Fruit fly (Drosophila melanogaster) whole organism, embryonic: ENCODE data around the gene Scamp.

Experiments used
- Atf6 ChIP-seq: fragments of 200-800 bp; sonication (Bioruptor generic); IDR thresholded peaks from 2 replicates; pipeline ENCODE4 v1.3.6; 2022; ENCODE audit warnings: missing biosample characterization, missing genetic modification characterization
- Blimp-1 ChIP-seq: fragments of 200-800 bp; sonication (Bioruptor generic); optimal IDR thresholded peaks from 3 replicates; lab custom pipeline; 2018; ENCODE audit warnings: missing biosample characterization, missing genetic modification characterization, mild to moderate bottlenecking, moderate library complexity, missing genetic modification reagents
- CG11085 ChIP-seq: fragments of 200-800 bp; sonication (Bioruptor generic); IDR thresholded peaks from 2 replicates; pipeline ENCODE4 v1.3.6; 2022; ENCODE audit warnings: missing biosample characterization, missing genetic modification characterization
- CG12071 ChIP-seq: fragments of 200-800 bp; sonication (Bioruptor generic); optimal IDR thresholded peaks from 3 replicates; lab custom pipeline; 2018; ENCODE audit warnings: missing biosample characterization, mild to moderate bottlenecking, missing genetic modification characterization
- CG12942 ChIP-seq: fragments of 200-800 bp; sonication (Bioruptor generic); optimal IDR thresholded peaks from 3 replicates; lab custom pipeline; 2016; ENCODE audit warnings: missing biosample characterization, missing genetic modification characterization
- CG13894 ChIP-seq: fragments of 200-800 bp; sonication (Bioruptor generic); optimal IDR thresholded peaks from 3 replicates; lab custom pipeline; 2018; ENCODE audit warnings: missing biosample characterization, mild to moderate bottlenecking, missing genetic modification characterization, moderate library complexity
- CG17186 ChIP-seq: fragments of 200-800 bp; sonication (Bioruptor generic); optimal IDR thresholded peaks from 3 replicates; lab custom pipeline; 2017; ENCODE audit warnings: missing biosample characterization, missing genetic modification reagents, missing genetic modification characterization
- CG2120 ChIP-seq: fragments of 200-800 bp; sonication (Bioruptor generic); optimal IDR thresholded peaks from 3 replicates; lab custom pipeline; 2016; ENCODE audit warnings: missing biosample characterization, missing genetic modification characterization
- CG2202 ChIP-seq: fragments of 200-800 bp; sonication (Bioruptor generic); optimal IDR thresholded peaks from 2 replicates; lab custom pipeline; 2018; ENCODE audit warnings: missing biosample characterization, mild to moderate bottlenecking, missing genetic modification characterization
- CG2712 ChIP-seq: fragments of 200-800 bp; optimal IDR thresholded peaks from 3 replicates; lab custom pipeline; 2019; ENCODE audit warnings: missing biosample characterization, mild to moderate bottlenecking, missing genetic modification characterization, moderate library complexity
- CG3407 ChIP-seq: fragments of 200-800 bp; sonication (Bioruptor generic); optimal IDR thresholded peaks from 2 replicates; lab custom pipeline; 2018; ENCODE audit warnings: missing biosample characterization, mild to moderate bottlenecking, missing genetic modification characterization
- CG34376 ChIP-seq: fragments of 200-800 bp; sonication (Bioruptor generic); optimal IDR thresholded peaks from 2 replicates; lab custom pipeline; 2018; ENCODE audit warnings: missing biosample characterization, mild to moderate bottlenecking, missing genetic modification characterization
- CG43689 ChIP-seq: fragments of 200-800 bp; sonication (Bioruptor generic); IDR thresholded peaks from 2 replicates; pipeline ENCODE4 v1.3.6; 2022; ENCODE audit warnings: missing biosample characterization, missing genetic modification characterization
- CG4854 ChIP-seq: fragments of 200-800 bp; sonication (Bioruptor generic); optimal IDR thresholded peaks from 2 replicates; lab custom pipeline; 2016; ENCODE audit warnings: missing biosample characterization, missing genetic modification characterization, inconsistent platforms
- CG6654 ChIP-seq: fragments of 200-800 bp; sonication (Bioruptor generic); optimal IDR thresholded peaks from 2 replicates; lab custom pipeline; 2017; ENCODE audit warnings: missing biosample characterization, mild to moderate bottlenecking, missing genetic modification characterization
- CG6683 ChIP-seq: fragments of 200-800 bp; sonication (Bioruptor generic); optimal IDR thresholded peaks from 2 replicates; lab custom pipeline; 2017; ENCODE audit warnings: missing biosample characterization, mild to moderate bottlenecking, missing genetic modification characterization, missing genetic modification reagents
- D ChIP-seq, 2 experiments: fragments of 200-800 bp in 1 of 2; fragments of >200 bp in 1 of 2; sonication (Bioruptor generic) in 1 of 2; optimal IDR thresholded peaks; 2 replicates in 1 of 2; 3 replicates in 1 of 2; lab custom pipeline; 2017; ENCODE audit warnings: mild to moderate bottlenecking in 1 of 2, missing biosample characterization in 1 of 2, missing genetic modification characterization in 1 of 2, missing genetic modification reagents in 1 of 2
- Deaf1 ChIP-seq: fragments of 200-800 bp; optimal IDR thresholded peaks from 3 replicates; lab custom pipeline; 2019; ENCODE audit warnings: missing biosample characterization, mild to moderate bottlenecking, missing genetic modification characterization, moderate library complexity
- Drgx ChIP-seq: fragments of 200-800 bp; sonication (Bioruptor generic); IDR thresholded peaks from 2 replicates; pipeline ENCODE4 v1.3.6; 2022; ENCODE audit warnings: missing biosample characterization, missing genetic modification characterization
- Fer1 ChIP-seq: fragments of 200-800 bp; sonication (Bioruptor generic); optimal IDR thresholded peaks from 2 replicates; lab custom pipeline; 2017; ENCODE audit warnings: missing biosample characterization, mild to moderate bottlenecking, missing genetic modification characterization
- HLH4C ChIP-seq: fragments of 200-800 bp; sonication (Bioruptor generic); IDR thresholded peaks from 3 replicates; pipeline ENCODE4 v1.3.6; 2022; ENCODE audit warnings: missing biosample characterization, missing genetic modification characterization; ENCODE audit not compliant: partially characterized antibody
- HLHmδ ChIP-seq: fragments of 200-800 bp; sonication (Bioruptor generic); optimal IDR thresholded peaks from 2 replicates; lab custom pipeline; 2018; ENCODE audit warnings: missing biosample characterization, mild to moderate bottlenecking, missing genetic modification characterization, moderate library complexity
- Meics ChIP-seq: fragments of 200-800 bp; sonication (Bioruptor generic); optimal IDR thresholded peaks from 2 replicates; lab custom pipeline; 2017; ENCODE audit warnings: missing biosample characterization, mild to moderate bottlenecking, missing genetic modification characterization
- Spps ChIP-seq: fragments of 200-800 bp; sonication (Bioruptor generic); optimal IDR thresholded peaks from 2 replicates; lab custom pipeline; 2018; ENCODE audit warnings: missing biosample characterization, mild to moderate bottlenecking, missing genetic modification characterization
- Ssrp ChIP-seq: fragments of 200-800 bp; sonication (Bioruptor generic); optimal IDR thresholded peaks from 2 replicates; lab custom pipeline; 2018; ENCODE audit warnings: missing biosample characterization, mild to moderate bottlenecking, missing genetic modification characterization, moderate library complexity
- Xrp1 ChIP-seq: fragments of 200-800 bp; sonication (Bioruptor generic); IDR thresholded peaks from 2 replicates; pipeline ENCODE4 v1.3.6; 2022; ENCODE audit warnings: missing biosample characterization, missing genetic modification characterization
- ab ChIP-seq: fragments of 200-800 bp; sonication (Bioruptor generic); optimal IDR thresholded peaks from 2 replicates; lab custom pipeline; 2016; ENCODE audit warnings: missing biosample characterization, missing genetic modification characterization
- abd-A ChIP-seq: fragments of 200-800 bp; sonication (Bioruptor generic); optimal IDR thresholded peaks from 3 replicates; lab custom pipeline; 2019; ENCODE audit warnings: missing biosample characterization, mild to moderate bottlenecking, missing genetic modification characterization, moderate library complexity
- cg ChIP-seq: fragments of 200-800 bp; sonication (Bioruptor generic); optimal IDR thresholded peaks from 3 replicates; lab custom pipeline; 2019; ENCODE audit warnings: missing biosample characterization, mild to moderate bottlenecking, missing genetic modification characterization, moderate library complexity
- crol ChIP-seq: fragments of 200-800 bp; sonication (Bioruptor generic); IDR thresholded peaks from 2 replicates; pipeline ENCODE4 v1.3.6; 2022; ENCODE audit warnings: missing biosample characterization, missing genetic modification characterization
- disco-r ChIP-seq: fragments of 200-800 bp; sonication (Bioruptor generic); optimal IDR thresholded peaks from 2 replicates; lab custom pipeline; 2016; ENCODE audit warnings: missing biosample characterization, missing genetic modification characterization
- gcm ChIP-seq: fragments of 200-800 bp; sonication (Bioruptor generic); optimal IDR thresholded peaks from 2 replicates; lab custom pipeline; 2019; ENCODE audit warnings: missing biosample characterization, mild to moderate bottlenecking, missing genetic modification characterization, moderate library complexity
- gfzf ChIP-seq: fragments of 200-800 bp; sonication (Bioruptor generic); optimal IDR thresholded peaks from 2 replicates; lab custom pipeline; 2016; ENCODE audit warnings: missing biosample characterization, mild to moderate bottlenecking, missing genetic modification characterization, moderate library complexity
- grau ChIP-seq: fragments of 200-800 bp; optimal IDR thresholded peaks from 3 replicates; lab custom pipeline; 2019; ENCODE audit warnings: missing biosample characterization, mild to moderate bottlenecking, missing genetic modification characterization, moderate library complexity
- gsb-n ChIP-seq: fragments of 200-800 bp; sonication (Bioruptor generic); optimal IDR thresholded peaks from 3 replicates; lab custom pipeline; 2018; ENCODE audit warnings: missing biosample characterization, mild to moderate bottlenecking, missing genetic modification characterization
- hbn ChIP-seq: fragments of 200-800 bp; sonication (Bioruptor generic); IDR thresholded peaks from 2 replicates; pipeline ENCODE4 v1.3.6; 2022; ENCODE audit warnings: missing biosample characterization, missing genetic modification characterization; ENCODE audit not compliant: partially characterized antibody
- lbe ChIP-seq: fragments of 200-800 bp; sonication (Bioruptor generic); optimal IDR thresholded peaks from 2 replicates; lab custom pipeline; 2016; ENCODE audit warnings: missing biosample characterization, mild to moderate bottlenecking, missing genetic modification characterization
- pan ChIP-seq, 4 experiments: fragments of >200 bp in 3 of 4; fragments of 200-800 bp in 1 of 4; sonication (Bioruptor generic) in 1 of 4; optimal IDR thresholded peaks in 3 of 4; IDR thresholded peaks in 1 of 4; 2 replicates each; pipeline versions ENCODE4 v1.3.6 to Lab custom; 2017 to 2022; ENCODE audit warnings: missing biosample characterization in 2 of 4, missing genetic modification characterization in 2 of 4, mixed read lengths in 1 of 4
- psq ChIP-seq: fragments of 200-800 bp; sonication (Bioruptor generic); optimal IDR thresholded peaks from 2 replicates; lab custom pipeline; 2017; ENCODE audit warnings: missing biosample characterization, missing genetic modification characterization
- pum ChIP-seq: fragments of 200-800 bp; sonication (Bioruptor generic); optimal IDR thresholded peaks from 2 replicates; lab custom pipeline; 2016; ENCODE audit warnings: missing biosample characterization, missing genetic modification characterization
- slbo ChIP-seq: fragments of 200-800 bp; sonication (Bioruptor generic); IDR thresholded peaks from 2 replicates; pipeline ENCODE4 v1.3.6; 2022; ENCODE audit warnings: missing biosample characterization, missing genetic modification characterization
- slp2 ChIP-seq: fragments of 200-800 bp; sonication (Bioruptor generic); optimal IDR thresholded peaks from 2 replicates; lab custom pipeline; 2016; ENCODE audit warnings: missing biosample characterization, missing genetic modification characterization
- stc ChIP-seq: fragments of 200-800 bp; sonication (Bioruptor generic); IDR thresholded peaks from 2 replicates; pipeline ENCODE4 v1.3.6; 2022; ENCODE audit warnings: missing biosample characterization, missing genetic modification characterization
- tgo ChIP-seq: fragments of 200-800 bp; sonication (Bioruptor generic); IDR thresholded peaks from 3 replicates; pipeline ENCODE4 v1.3.6; 2022; ENCODE audit warnings: missing biosample characterization, missing genetic modification characterization
- tio ChIP-seq: fragments of 200-800 bp; sonication (Bioruptor generic); optimal IDR thresholded peaks from 2 replicates; lab custom pipeline; 2017; ENCODE audit warnings: missing biosample characterization, missing genetic modification characterization, inconsistent platforms
- tll ChIP-seq, 2 experiments: fragments of 200-800 bp in 1 of 2; fragments of >200 bp in 1 of 2; sonication (Bioruptor generic) in 1 of 2; optimal IDR thresholded peaks; 2 replicates each; lab custom pipeline; 2017 to 2019; ENCODE audit warnings: missing biosample characterization in 2 of 2, missing genetic modification characterization in 2 of 2, mild to moderate bottlenecking in 1 of 2, moderate library complexity in 1 of 2
- vnd ChIP-seq: fragments of 200-800 bp; sonication (Bioruptor generic); IDR thresholded peaks from 3 replicates; pipeline ENCODE4 v1.3.6; 2022; ENCODE audit warnings: missing biosample characterization, missing genetic modification characterization; ENCODE audit not compliant: partially characterized antibody

The Scamp gene

dm6 chrX:15448809-15449208 lies 874 bp downstream of the Scamp start:
- TF ChIP-seq slbo (GFP tag; lab: Robert Waterston, UW) (peak; percentile 53), Drgx (GFP tag; lab: Robert Waterston, UW) (0 out of 2 replicates have a peak, but pooled peaks have one; percentile 17), grau (peak; percentile 54), CG11085 (GFP tag; lab: Robert Waterston, UW) (no peak), CG2120 (peak; percentile 22), lbe (no peak), Ssrp (no peak)
- TF ChIP-seq, all 482 proteins: peak for 4

dm6 chrX:15448136-15448535 lies 1.5 kb downstream of the Scamp start:
- TF ChIP-seq CG2712 (no peak), disco-r (GFP tag; lab: Kevin White, UChicago) (no peak), Meics (no peak), CG2202 (tag; lab: Kevin White, UChicago) (no peak), hbn (GFP tag; lab: Robert Waterston, UW) (no peak), CG43689 (GFP tag; lab: Robert Waterston, UW) (no peak), Atf6 (GFP tag; lab: Robert Waterston, UW) (no peak), vnd (GFP tag; lab: Robert Waterston, UW) (no peak), pum (GFP tag; lab: Kevin White, UChicago) (no peak)

- TF ChIP-seq Deaf1 (tag; lab: Kevin White, UChicago) (peak; percentile 92), CG17186 (GFP tag; lab: Kevin White, UChicago) (no peak), CG3407 (no peak), CG12071 (GFP tag; lab: Kevin White, UChicago) (peak; percentile 25), Blimp-1 (GFP tag; lab: Kevin White, UChicago) (no peak), HLH4C (GFP tag; lab: Robert Waterston, UW) (no peak), tio (no peak), cg (GFP tag; lab: Kevin White, UChicago) (peak; percentile 16), gfzf (GFP tag; lab: Kevin White, UChicago) (no peak), gsb-n (tag; lab: Kevin White, UChicago) (no peak), Fer1 (GFP tag; lab: Kevin White, UChicago) (no peak), tll (GFP tag; optimal IDR thresholded peaks at IDR 0.05; lab: Kevin White, UChicago) (no peak), tgo (GFP tag; lab: Robert Waterston, UW) (no peak), CG12942 (GFP tag; lab: Kevin White, UChicago) (no peak), CG6654 (no peak), Spps (tag; lab: Kevin White, UChicago) (no peak), slp2 (no peak), Xrp1 (no peak), Drgx (GFP tag; lab: Robert Waterston, UW) (no peak), HLHmδ (GFP tag; lab: Kevin White, UChicago) (no peak), crol (peak; percentile 89), abd-A (peak; percentile 90), CG4854 (GFP tag; lab: Kevin White, UChicago) (no peak), CG6683 (GFP tag; lab: Kevin White, UChicago) (no peak), gcm (no peak), CG13894 (tag; lab: Kevin White, UChicago) (peak; percentile 48), ab (GFP tag; lab: Kevin White, UChicago) (no peak), psq (GFP tag; lab: Kevin White, UChicago) (no peak), pan (optimal IDR thresholded peaks at IDR 0.05; lab: Kevin White, UChicago) (no peak), pan (GFP tag; optimal IDR thresholded peaks at IDR 0.05 in 1 of 2, IDR thresholded peaks at IDR 0.05 in 1 of 2) (no peak), D (optimal IDR thresholded peaks at IDR 0.05; lab: Kevin White, UChicago) (no peak), D (GFP tag; optimal IDR thresholded peaks at IDR 0.05; lab: Kevin White, UChicago) (no peak), CG34376 (GFP tag; lab: Kevin White, UChicago) (no peak), stc (GFP tag; lab: Robert Waterston, UW) (no peak)
Observed at dm6 chrX:15443502-15443901, 6.2 kb downstream of the Scamp start.
